Worm (Caenorhabditis elegans): ENCODE measurements around the gene Y110A2AL.9.

ce11 chrII:2846552-2846951 is 19.9 kb downstream of the Y110A2AL.9 start:
- no peak for TF ChIP-seq ztf-23 (GFP tag; IDR thresholded peaks at IDR 0.05)
- TF ChIP-seq ref-1 (GFP tag; conservative IDR thresholded peaks at IDR 0.05), result no peak
- TF ChIP-seq ztf-29 (GFP tag; IDR thresholded peaks at IDR 0.05), result no peak
- TF ChIP-seq klf-2 (GFP tag; conservative IDR thresholded peaks at IDR 0.05), result no peak
- no peak for TF ChIP-seq T22C8.4 (GFP tag; IDR thresholded peaks at IDR 0.05)
- no peak for TF ChIP-seq med-1 (GFP tag; optimal IDR thresholded peaks at IDR 0.05; ENCODE audit: insufficient read depth)
- TF ChIP-seq flt-1 (GFP tag; IDR thresholded peaks at IDR 0.05), result no peak
